Fruit fly (Drosophila melanogaster) whole organism, embryonic: ENCODE data around the gene PsGEF.

Experiments
- Adf1 ChIP-seq: fragments of 200-800 bp; sonication (Bioruptor generic); IDR thresholded peaks from 2 replicates; pipeline ENCODE4 v1.3.6; 2022; ENCODE audit warnings: missing biosample characterization, missing genetic modification characterization
- Awh ChIP-seq: fragments of 200-800 bp; sonication (Bioruptor generic); IDR thresholded peaks from 2 replicates; pipeline ENCODE4, ENCODE4 v1.3.6; 2022; ENCODE audit warnings: missing biosample characterization, missing genetic modification characterization
- C15 ChIP-seq: fragments of 200-800 bp; sonication (Bioruptor generic); IDR thresholded peaks from 3 replicates; pipeline ENCODE4 v1.3.6; 2022; ENCODE audit warnings: missing biosample characterization, missing genetic modification characterization
- CG10274 ChIP-seq: fragments of 200-800 bp; sonication (Bioruptor generic); optimal IDR thresholded peaks from 3 replicates; lab custom pipeline; 2017; ENCODE audit warnings: missing biosample characterization, mild to moderate bottlenecking, missing genetic modification characterization
- CG10321 ChIP-seq: fragments of 200-800 bp; sonication (Bioruptor generic); IDR thresholded peaks from 2 replicates; pipeline ENCODE4 v1.3.6; 2022; ENCODE audit warnings: missing biosample characterization, missing genetic modification characterization
- CG11456 ChIP-seq: fragments of 200-800 bp; sonication (Bioruptor generic); IDR thresholded peaks from 3 replicates; pipeline ENCODE4 v1.3.6; 2022; ENCODE audit warnings: missing biosample characterization, missing genetic modification characterization
- CG11560 ChIP-seq: fragments of 200-800 bp; sonication (Bioruptor generic); IDR thresholded peaks from 3 replicates; pipeline ENCODE4 v1.3.6; 2022; ENCODE audit warnings: missing biosample characterization, missing genetic modification characterization
- CG11696 ChIP-seq: fragments of 200-800 bp; sonication (Bioruptor generic); IDR thresholded peaks from 2 replicates; pipeline ENCODE4 v1.3.6; 2022; ENCODE audit warnings: missing biosample characterization, missing genetic modification characterization
- CG12299 ChIP-seq: fragments of 200-800 bp; sonication (Bioruptor generic); optimal IDR thresholded peaks from 2 replicates; lab custom pipeline; 2018; ENCODE audit warnings: missing biosample characterization, mild to moderate bottlenecking, missing genetic modification characterization
- CG12744 ChIP-seq: fragments of 200-800 bp; sonication (Bioruptor generic); optimal IDR thresholded peaks from 2 replicates; lab custom pipeline; 2016; ENCODE audit warnings: missing biosample characterization, missing genetic modification characterization
- CG13894 ChIP-seq: fragments of 200-800 bp; sonication (Bioruptor generic); optimal IDR thresholded peaks from 3 replicates; lab custom pipeline; 2018; ENCODE audit warnings: missing biosample characterization, mild to moderate bottlenecking, missing genetic modification characterization, moderate library complexity
- CG14710 ChIP-seq: fragments of 200-800 bp; sonication (Bioruptor generic); optimal IDR thresholded peaks from 3 replicates; lab custom pipeline; 2019; ENCODE audit warnings: missing biosample characterization, mild to moderate bottlenecking, missing genetic modification characterization, moderate library complexity
- CG15514 ChIP-seq: fragments of 200-800 bp; sonication (Bioruptor generic); optimal IDR thresholded peaks from 3 replicates; lab custom pipeline; 2017; ENCODE audit warnings: missing biosample characterization, missing genetic modification characterization, mild to moderate bottlenecking, moderate library complexity, missing genetic modification reagents
- CG18476 ChIP-seq: fragments of 200-800 bp; sonication (Bioruptor generic); optimal IDR thresholded peaks from 2 replicates; lab custom pipeline; 2016; ENCODE audit warnings: missing biosample characterization, mild to moderate bottlenecking, missing genetic modification characterization
- CG3407 ChIP-seq: fragments of 200-800 bp; sonication (Bioruptor generic); optimal IDR thresholded peaks from 2 replicates; lab custom pipeline; 2018; ENCODE audit warnings: missing biosample characterization, mild to moderate bottlenecking, missing genetic modification characterization
- CG4854 ChIP-seq: fragments of 200-800 bp; sonication (Bioruptor generic); optimal IDR thresholded peaks from 2 replicates; lab custom pipeline; 2016; ENCODE audit warnings: missing biosample characterization, missing genetic modification characterization, inconsistent platforms
- CG5180 ChIP-seq: fragments of 200-800 bp; sonication (Bioruptor generic); optimal IDR thresholded peaks from 3 replicates; lab custom pipeline; 2017; ENCODE audit warnings: missing biosample characterization, missing genetic modification characterization, mild to moderate bottlenecking, moderate library complexity, missing genetic modification reagents
- CG6254 ChIP-seq: fragments of 200-800 bp; sonication (Bioruptor generic); optimal IDR thresholded peaks from 3 replicates; lab custom pipeline; 2017; ENCODE audit warnings: mild to moderate bottlenecking, missing biosample characterization, missing genetic modification reagents, missing genetic modification characterization
- CG7372 ChIP-seq: fragments of 200-800 bp; sonication (Bioruptor generic); IDR thresholded peaks from 2 replicates; pipeline ENCODE4 v1.3.6; 2022; ENCODE audit warnings: missing biosample characterization, missing genetic modification characterization
- CG8765 ChIP-seq: fragments of 200-800 bp; sonication (Bioruptor generic); IDR thresholded peaks from 2 replicates; pipeline ENCODE4 v1.3.6; 2022; ENCODE audit warnings: missing biosample characterization, missing genetic modification characterization
- CG9437 ChIP-seq: fragments of 200-800 bp; sonication (Bioruptor generic); optimal IDR thresholded peaks from 2 replicates; lab custom pipeline; 2018; ENCODE audit warnings: missing biosample characterization, mild to moderate bottlenecking, missing genetic modification characterization
- Ets97D ChIP-seq: fragments of 200-800 bp; sonication (Bioruptor generic); optimal IDR thresholded peaks from 3 replicates; lab custom pipeline; 2016; ENCODE audit warnings: missing biosample characterization, missing genetic modification characterization
- Gug ChIP-seq: fragments of 200-800 bp; sonication (Bioruptor generic); IDR thresholded peaks from 4 replicates; pipeline ENCODE4 v1.3.6; 2022; ENCODE audit warnings: missing biosample characterization, missing genetic modification characterization
- Hand ChIP-seq: fragments of 200-800 bp; sonication (Bioruptor generic); optimal IDR thresholded peaks from 2 replicates; lab custom pipeline; 2017; ENCODE audit warnings: mild to moderate bottlenecking, missing biosample characterization, missing genetic modification reagents, missing genetic modification characterization
- Jarid2 ChIP-seq: fragments of 200-800 bp; sonication (Bioruptor generic); optimal IDR thresholded peaks from 3 replicates; lab custom pipeline; 2017; ENCODE audit warnings: mild to moderate bottlenecking, missing biosample characterization, missing genetic modification reagents, missing genetic modification characterization
- Nf-YB ChIP-seq: fragments of 200-800 bp; sonication (Bioruptor generic); optimal IDR thresholded peaks from 3 replicates; lab custom pipeline; 2019; ENCODE audit warnings: missing biosample characterization, mild to moderate bottlenecking, missing genetic modification characterization, moderate library complexity
- Sox100B ChIP-seq: fragments of 200-800 bp; sonication (Bioruptor generic); optimal IDR thresholded peaks from 3 replicates; lab custom pipeline; 2018; ENCODE audit warnings: missing biosample characterization, mild to moderate bottlenecking, missing genetic modification characterization
- Stat92E ChIP-seq, 3 experiments: fragments of >200 bp in 2 of 3; fragments of 200-800 bp in 1 of 3; sonication (Bioruptor generic) in 1 of 3; optimal IDR thresholded peaks; 2 replicates each; lab custom pipeline; 2017 to 2019; ENCODE audit warnings: missing biosample characterization in 3 of 3, missing genetic modification characterization in 3 of 3, mild to moderate bottlenecking in 1 of 3, moderate library complexity in 1 of 3
- TFAM ChIP-seq: fragments of 200-800 bp; sonication (Bioruptor generic); optimal IDR thresholded peaks from 2 replicates; lab custom pipeline; 2017; ENCODE audit warnings: missing biosample characterization, missing genetic modification characterization, inconsistent platforms
- btn ChIP-seq: fragments of 200-800 bp; sonication (Bioruptor generic); optimal IDR thresholded peaks from 2 replicates; lab custom pipeline; 2016; ENCODE audit warnings: missing biosample characterization, missing genetic modification characterization
- crc ChIP-seq: fragments of 200-800 bp; sonication (Bioruptor generic); optimal IDR thresholded peaks from 2 replicates; lab custom pipeline; 2016; ENCODE audit warnings: missing biosample characterization, missing genetic modification characterization
- crol ChIP-seq: fragments of 200-800 bp; sonication (Bioruptor generic); IDR thresholded peaks from 2 replicates; pipeline ENCODE4 v1.3.6; 2022; ENCODE audit warnings: missing biosample characterization, missing genetic modification characterization
- fd96Cb ChIP-seq: fragments of 200-800 bp; sonication (Bioruptor generic); optimal IDR thresholded peaks from 2 replicates; lab custom pipeline; 2018; ENCODE audit warnings: missing biosample characterization, mild to moderate bottlenecking, missing genetic modification characterization, moderate library complexity
- gsb ChIP-seq: fragments of 200-800 bp; sonication (Bioruptor generic); IDR thresholded peaks from 2 replicates; pipeline ENCODE4 v1.3.6; 2022; ENCODE audit warnings: missing biosample characterization, missing genetic modification characterization
- gsb-n ChIP-seq: fragments of 200-800 bp; sonication (Bioruptor generic); optimal IDR thresholded peaks from 3 replicates; lab custom pipeline; 2018; ENCODE audit warnings: missing biosample characterization, mild to moderate bottlenecking, missing genetic modification characterization
- hb ChIP-seq: fragments of 200-800 bp; sonication (Bioruptor generic); IDR thresholded peaks from 3 replicates; pipeline ENCODE4 v1.3.6; 2022; ENCODE audit warnings: missing biosample characterization, missing genetic modification characterization; ENCODE audit not compliant: partially characterized antibody
- insv ChIP-seq, 2 experiments: fragments of 200-800 bp; sonication (Bioruptor generic); optimal IDR thresholded peaks; 3 replicates each; lab custom pipeline; 2016 to 2018; ENCODE audit warnings: missing biosample characterization in 2 of 2, missing genetic modification characterization in 2 of 2
- inv ChIP-seq: fragments of 200-800 bp; sonication (Bioruptor generic); IDR thresholded peaks from 2 replicates; pipeline ENCODE4 v1.3.6; 2022; ENCODE audit warnings: missing biosample characterization, missing genetic modification characterization; ENCODE audit not compliant: partially characterized antibody
- jigr1 ChIP-seq: fragments of 200-800 bp; sonication (Bioruptor generic); IDR thresholded peaks from 3 replicates; pipeline ENCODE4 v1.3.6; 2022; ENCODE audit warnings: missing biosample characterization, missing genetic modification characterization
- jumu ChIP-seq: fragments of 200-800 bp; sonication (Bioruptor generic); optimal IDR thresholded peaks from 3 replicates; lab custom pipeline; 2016; ENCODE audit warnings: missing biosample characterization, missing genetic modification characterization
- knrl ChIP-seq: fragments of 200-800 bp; sonication (Bioruptor generic); IDR thresholded peaks from 3 replicates; pipeline ENCODE4 v1.3.6; 2022; ENCODE audit warnings: missing biosample characterization, missing genetic modification characterization; ENCODE audit not compliant: partially characterized antibody
- peb ChIP-seq: fragments of 200-800 bp; sonication (Bioruptor generic); IDR thresholded peaks from 2 replicates; pipeline ENCODE4 v1.3.6; 2022; ENCODE audit warnings: missing biosample characterization, missing genetic modification characterization
- pum ChIP-seq: fragments of 200-800 bp; sonication (Bioruptor generic); optimal IDR thresholded peaks from 2 replicates; lab custom pipeline; 2016; ENCODE audit warnings: missing biosample characterization, missing genetic modification characterization
- ranshi ChIP-seq: fragments of 200-800 bp; sonication (Bioruptor generic); IDR thresholded peaks from 2 replicates; pipeline ENCODE4 v1.3.6; 2022; ENCODE audit warnings: missing biosample characterization, missing genetic modification characterization
- salm ChIP-seq: fragments of 200-800 bp; sonication (Bioruptor generic); optimal IDR thresholded peaks from 2 replicates; lab custom pipeline; 2018; ENCODE audit warnings: missing biosample characterization, mild to moderate bottlenecking, missing genetic modification characterization
- sens ChIP-seq: fragments of 200-800 bp; sonication (Bioruptor generic); peaks from one replicate; lab custom pipeline; 2016; ENCODE audit warnings: missing biosample characterization, missing genetic modification characterization
- slou ChIP-seq: fragments of 200-800 bp; sonication (Bioruptor generic); optimal IDR thresholded peaks from 3 replicates; lab custom pipeline; 2016; ENCODE audit warnings: missing biosample characterization, missing genetic modification characterization
- slp2 ChIP-seq: fragments of 200-800 bp; sonication (Bioruptor generic); optimal IDR thresholded peaks from 2 replicates; lab custom pipeline; 2016; ENCODE audit warnings: missing biosample characterization, missing genetic modification characterization
- tin ChIP-seq: fragments of 200-800 bp; sonication (Bioruptor generic); optimal IDR thresholded peaks from 3 replicates; lab custom pipeline; 2016; ENCODE audit warnings: missing biosample characterization, missing genetic modification characterization
- trem ChIP-seq: fragments of 200-800 bp; optimal IDR thresholded peaks from 3 replicates; lab custom pipeline; 2019; ENCODE audit warnings: missing biosample characterization, mild to moderate bottlenecking, missing genetic modification characterization, moderate library complexity
- wek ChIP-seq: fragments of 200-800 bp; sonication (Bioruptor generic); optimal IDR thresholded peaks from 3 replicates; lab custom pipeline; 2018; ENCODE audit warnings: missing biosample characterization, mild to moderate bottlenecking, missing genetic modification characterization, moderate library complexity

The PsGEF gene

dm6 chrX:2318369-2318768 lies 69.1 kb downstream of the PsGEF start (continued):
- TF ChIP-seq Awh (GFP tag; lab: Robert Waterston, UW) = peak; percentile 67
- TF ChIP-seq CG18476 (GFP tag; lab: Kevin White, UChicago) = no peak
- TF ChIP-seq slou (GFP tag; lab: Kevin White, UChicago) = no peak
- peak; percentile 67 for TF ChIP-seq CG11560 (tag; lab: Robert Waterston, UW)
- peak; percentile 45; the same call in 1 of the 2 replicates for TF ChIP-seq CG11696
- TF ChIP-seq wek (GFP tag; lab: Kevin White, UChicago) = no peak
- TF ChIP-seq CG15514 = no peak
- TF ChIP-seq CG12299 = no peak
- peak; percentile 49 for TF ChIP-seq CG14710 (tag; lab: Kevin White, UChicago)
- TF ChIP-seq jumu (GFP tag; lab: Kevin White, UChicago) = peak; percentile 76
- TF ChIP-seq Stat92E (GFP tag; optimal IDR thresholded peaks at IDR 0.05; lab: Kevin White, UChicago) = peak in 1 of 3 experiments; percentile 45
- no peak for TF ChIP-seq Sox100B (GFP tag; lab: Kevin White, UChicago)
- no peak for TF ChIP-seq insv (GFP tag; optimal IDR thresholded peaks at IDR 0.05; lab: Kevin White, UChicago)
- TF ChIP-seq tin (GFP tag; lab: Kevin White, UChicago) = peak; percentile 17
- no peak for TF ChIP-seq Ets97D (GFP tag; lab: Kevin White, UChicago)
- no peak for TF ChIP-seq TFAM (GFP tag; lab: Kevin White, UChicago)
- TF ChIP-seq CG12744 (GFP tag; lab: Kevin White, UChicago) = no peak
- no peak for TF ChIP-seq crc (GFP tag; lab: Kevin White, UChicago)
- peak; percentile 79 for TF ChIP-seq peb (GFP tag; lab: Robert Waterston, UW)
- peak; percentile 50; the same call in 1 of the 2 replicates for TF ChIP-seq crol
- TF ChIP-seq trem (tag; lab: Kevin White, UChicago) = peak; percentile 20
- TF ChIP-seq Gug (GFP tag; lab: Robert Waterston, UW) = peak; percentile 59; the same call in 2 of the 4 replicates
- peak; percentile 97 for TF ChIP-seq sens (GFP tag; lab: Kevin White, UChicago)
- peak; percentile 55 for TF ChIP-seq fd96Cb (tag; lab: Kevin White, UChicago)
- no peak for TF ChIP-seq CG10321 (GFP tag; lab: Robert Waterston, UW)
- TF ChIP-seq CG10274 (GFP tag; lab: Kevin White, UChicago) = no peak
- TF ChIP-seq btn (GFP tag; lab: Kevin White, UChicago) = peak; percentile 11
- no peak for TF ChIP-seq Hand
- TF ChIP-seq CG9437 (GFP tag; lab: Kevin White, UChicago) = no peak
- TF ChIP-seq slp2 (GFP tag; lab: Kevin White, UChicago) = peak; percentile 26
- peak; percentile 78 for TF ChIP-seq pum (GFP tag; lab: Kevin White, UChicago)
- TF ChIP-seq CG11456 (GFP tag; lab: Robert Waterston, UW) = no peak
- no peak for TF ChIP-seq Jarid2
- no peak for TF ChIP-seq inv (GFP tag; lab: Robert Waterston, UW)
- peak; percentile 31 for TF ChIP-seq gsb-n
- TF ChIP-seq CG13894 (tag; lab: Kevin White, UChicago) = no peak
- no peak for TF ChIP-seq salm
- TF ChIP-seq Adf1 (GFP tag; lab: Robert Waterston, UW) = no peak
- peak; percentile 53; the same call in 1 of the 2 replicates for TF ChIP-seq CG7372 (GFP tag; lab: Robert Waterston, UW)
- TF ChIP-seq C15 = peak; percentile 52; the same call in 1 of the 3 replicates
- TF ChIP-seq CG3407 = no peak
- no peak for TF ChIP-seq CG5180 (GFP tag; lab: Kevin White, UChicago)
- peak; percentile 78 for TF ChIP-seq CG8765
- TF ChIP-seq CG6254 = no peak
- TF ChIP-seq CG4854 (GFP tag; lab: Kevin White, UChicago) = no peak
- TF ChIP-seq gsb (GFP tag; lab: Robert Waterston, UW) = 0 out of 2 replicates have a peak, but pooled peaks have one; percentile 9
- peak; percentile 16 for TF ChIP-seq Nf-YB (GFP tag; lab: Kevin White, UChicago)
- peak; percentile 63; the same call in 1 of the 2 replicates for TF ChIP-seq ranshi (GFP tag; lab: Robert Waterston, UW)
- TF ChIP-seq knrl (GFP tag; lab: Robert Waterston, UW) = no peak
- no peak for TF ChIP-seq hb
- TF ChIP-seq jigr1 (GFP tag; lab: Robert Waterston, UW) = no peak; the same call in 1 of the 3 replicates
